Worm (Caenorhabditis elegans) whole organism, L4 larva: Measurements from ENCODE around the gene F20G2.2.

ENCODE experiments used
- F10B5.3 ChIP-seq: sonication (generic microtip); optimal IDR thresholded peaks from 2 replicates; lab custom pipeline; 2016; ENCODE audit warnings: mild to moderate bottlenecking, missing genetic modification characterization, missing compliant biosample characterization
- F26F4.8 ChIP-seq: fragments of 200-800 bp; sonication (Bioruptor generic); conservative IDR thresholded peaks from 2 replicates; pipeline ENCODE4 v1.3.6; 2022; ENCODE audit warnings: missing genetic modification characterization, missing compliant biosample characterization
- F44E2.7 ChIP-seq: fragments of 200-800 bp; sonication (Bioruptor generic); IDR thresholded peaks from 2 replicates; pipeline ENCODE4 v2.1.2; 2022; ENCODE audit warnings: missing genetic modification characterization, missing compliant biosample characterization
- F49E8.2 ChIP-seq: sonication (generic microtip); optimal IDR thresholded peaks from 2 replicates; lab custom pipeline; 2016; ENCODE audit warnings: missing compliant biosample characterization, mild to moderate bottlenecking, missing genetic modification characterization, borderline replicate concordance
- T20F7.1 ChIP-seq: fragments of 200-800 bp; sonication (Bioruptor generic); optimal IDR thresholded peaks from 2 replicates; lab custom pipeline; 2018; ENCODE audit warnings: mild to moderate bottlenecking, missing genetic modification characterization, missing compliant biosample characterization
- Y48G9A.11 ChIP-seq: fragments of 200-800 bp; sonication (Bioruptor generic); IDR thresholded peaks from 2 replicates; pipeline ENCODE4 v1.3.6; 2022; ENCODE audit warnings: missing genetic modification reagents, missing genetic modification characterization, missing compliant biosample characterization
- Y5F2A.4 ChIP-seq: fragments of 200-800 bp; sonication (Bioruptor generic); optimal IDR thresholded peaks from 2 replicates; lab custom pipeline; 2018; ENCODE audit warnings: mild to moderate bottlenecking, missing genetic modification characterization, missing compliant biosample characterization
- ZK337.2 ChIP-seq: fragments of 200-800 bp; sonication (Bioruptor generic); IDR thresholded peaks from 2 replicates; pipeline ENCODE4 v1.3.6; 2022; ENCODE audit warnings: missing genetic modification reagents, missing genetic modification characterization, missing compliant biosample characterization
- ZK546.5 ChIP-seq, 2 experiments: sonication (generic microtip); optimal IDR thresholded peaks; 2 replicates each; lab custom pipeline; 2017; ENCODE audit warnings: missing biosample characterization in 2 of 2, missing genetic modification characterization in 2 of 2
- attf-4 ChIP-seq: sonication (generic microtip); optimal IDR thresholded peaks from 3 replicates; lab custom pipeline; 2017; ENCODE audit warnings: missing biosample characterization, missing genetic modification characterization
- ceh-20 ChIP-seq: fragments of 200-800 bp; sonication (Bioruptor generic); IDR thresholded peaks from 2 replicates; pipeline ENCODE4 v1.3.6; 2022; ENCODE audit warnings: missing genetic modification reagents, missing genetic modification characterization, missing compliant biosample characterization
- ceh-32 ChIP-seq: sonication (generic microtip); optimal IDR thresholded peaks from 2 replicates; lab custom pipeline; 2016; ENCODE audit warnings: mild to moderate bottlenecking, missing genetic modification characterization, missing compliant biosample characterization; ENCODE audit not compliant: poor library complexity
- ceh-82 ChIP-seq: sonication (generic microtip); optimal IDR thresholded peaks from 2 replicates; lab custom pipeline; 2017; ENCODE audit warnings: missing biosample characterization, missing genetic modification characterization
- daf-19 ChIP-seq: fragments of 200-800 bp; sonication (Bioruptor generic); conservative IDR thresholded peaks from 2 replicates; pipeline ENCODE4 v1.3.6; 2022; ENCODE audit warnings: missing genetic modification characterization, missing compliant biosample characterization
- daf-8 ChIP-seq: fragments of 200-800 bp; sonication (Bioruptor generic); IDR thresholded peaks from 2 replicates; pipeline ENCODE4 v1.3.6; 2022; ENCODE audit warnings: missing genetic modification characterization, missing compliant biosample characterization
- dmd-6 ChIP-seq: fragments of 200-800 bp; sonication (Bioruptor generic); IDR thresholded peaks from 2 replicates; pipeline ENCODE4 v1.3.6; 2022; ENCODE audit warnings: missing genetic modification reagents, missing genetic modification characterization, missing compliant biosample characterization
- egl-43 ChIP-seq: fragments of 200-800 bp; sonication (Bioruptor generic); IDR thresholded peaks from 2 replicates; pipeline ENCODE4 v1.3.6; 2022; ENCODE audit warnings: missing genetic modification reagents, missing genetic modification characterization, missing compliant biosample characterization
- gei-8 ChIP-seq: fragments of 200-800 bp; sonication (Bioruptor generic); optimal IDR thresholded peaks from 2 replicates; lab custom pipeline; 2018; ENCODE audit warnings: mild to moderate bottlenecking, missing genetic modification characterization, missing compliant biosample characterization
- hlh-30 ChIP-seq: sonication (generic microtip); optimal IDR thresholded peaks from 2 replicates; lab custom pipeline; 2017; ENCODE audit warnings: antibody characterized with exemption, mild to moderate bottlenecking, missing genetic modification characterization, missing compliant biosample characterization; ENCODE audit not compliant: insufficient read depth
- jun-1 ChIP-seq: fragments of 150-350 bp; optimal IDR thresholded peaks from 2 replicates; lab custom pipeline; 2014; ENCODE audit warnings: missing biosample characterization, missing genetic modification reagents, missing genetic modification characterization
- lim-7 ChIP-seq: fragments of 200-800 bp; sonication (Bioruptor generic); IDR thresholded peaks from 2 replicates; pipeline ENCODE4 v1.3.6; 2022; ENCODE audit warnings: missing genetic modification characterization, missing compliant biosample characterization
- lin-13 ChIP-seq: fragments of 150-350 bp; optimal IDR thresholded peaks from 2 replicates; lab custom pipeline; 2014; ENCODE audit warnings: missing biosample characterization, missing genetic modification reagents, missing genetic modification characterization
- lin-15B ChIP-seq: fragments of 150-350 bp; sonication (generic microtip); optimal IDR thresholded peaks from 3 replicates; lab custom pipeline; 2014; ENCODE audit warnings: missing biosample characterization, missing genetic modification characterization
- lin-29 ChIP-seq: fragments of 200-800 bp; sonication (Bioruptor generic); IDR thresholded peaks from 2 replicates; pipeline ENCODE4 v1.3.6; 2022; ENCODE audit warnings: missing genetic modification reagents, missing genetic modification characterization, missing compliant biosample characterization
- lin-39 ChIP-seq: fragments of 150-350 bp; optimal IDR thresholded peaks from 2 replicates; lab custom pipeline; 2014; ENCODE audit warnings: missing biosample characterization, missing genetic modification reagents, missing genetic modification characterization
- mes-2 ChIP-seq: sonication (generic microtip); optimal IDR thresholded peaks from 2 replicates; lab custom pipeline; 2016; ENCODE audit warnings: missing genotype, mild to moderate bottlenecking, missing genetic modification characterization, missing compliant biosample characterization; ENCODE audit not compliant: poor library complexity, severe bottlenecking
- mxl-3 ChIP-seq: fragments of 200-800 bp; sonication (Bioruptor generic); optimal IDR thresholded peaks from 2 replicates; lab custom pipeline; 2018; ENCODE audit warnings: mild to moderate bottlenecking, missing genetic modification characterization, missing compliant biosample characterization
- nhr-102 ChIP-seq: sonication (generic microtip); optimal IDR thresholded peaks from 2 replicates; lab custom pipeline; 2016; ENCODE audit warnings: mild to moderate bottlenecking, missing genetic modification characterization, moderate library complexity, missing compliant biosample characterization
- nhr-11 ChIP-seq: fragments of 150-350 bp; optimal IDR thresholded peaks from 2 replicates; lab custom pipeline; 2014; ENCODE audit warnings: missing biosample characterization, missing genetic modification characterization
- nhr-25 ChIP-seq: sonication (generic microtip); optimal IDR thresholded peaks from 2 replicates; lab custom pipeline; 2017; ENCODE audit warnings: missing genetic modification characterization, mild to moderate bottlenecking, missing compliant biosample characterization, antibody characterized with exemption, moderate library complexity, borderline replicate concordance; ENCODE audit not compliant: insufficient read depth
- nhr-28 ChIP-seq: fragments of 150-350 bp; optimal IDR thresholded peaks from 2 replicates; lab custom pipeline; 2014; ENCODE audit warnings: missing biosample characterization, missing genetic modification characterization
- nhr-41 ChIP-seq: fragments of 200-800 bp; sonication (Bioruptor generic); IDR thresholded peaks from 2 replicates; pipeline ENCODE4 v1.3.6; 2022; ENCODE audit warnings: missing genetic modification reagents, missing genetic modification characterization, missing compliant biosample characterization
- nhr-48 ChIP-seq: sonication (generic microtip); optimal IDR thresholded peaks from 2 replicates; lab custom pipeline; 2016; ENCODE audit warnings: mild to moderate bottlenecking, missing genetic modification characterization, missing compliant biosample characterization
- nhr-76 ChIP-seq: fragments of 150-350 bp; optimal IDR thresholded peaks from 2 replicates; lab custom pipeline; 2014; ENCODE audit warnings: missing biosample characterization, missing genetic modification characterization
- nhr-77 ChIP-seq: fragments of 150-350 bp; optimal IDR thresholded peaks from 2 replicates; lab custom pipeline; 2014; ENCODE audit warnings: missing biosample characterization, missing genetic modification characterization
- pha-4 ChIP-seq, 2 experiments: fragments of 150-350 bp in 1 of 2; fragments of 200-800 bp in 1 of 2; sonication (Bioruptor generic) in 1 of 2; IDR thresholded peaks in 1 of 2; optimal IDR thresholded peaks in 1 of 2; 2 replicates each; pipeline versions ENCODE4 v1.3.6 to Lab custom; 2014 to 2022; ENCODE audit warnings: missing genetic modification characterization in 2 of 2, missing genetic modification reagents in 2 of 2, missing biosample characterization in 1 of 2, missing compliant biosample characterization in 1 of 2
- php-3 ChIP-seq: fragments of 200-800 bp; sonication (Bioruptor generic); IDR thresholded peaks from 2 replicates; pipeline ENCODE4 v1.3.6; 2022; ENCODE audit warnings: missing genetic modification reagents, missing genetic modification characterization, missing compliant biosample characterization
- rbr-2 ChIP-seq: sonication (generic microtip); optimal IDR thresholded peaks from 2 replicates; lab custom pipeline; 2016; ENCODE audit warnings: missing genotype, missing genetic modification characterization, missing compliant biosample characterization
- sdz-12 ChIP-seq: fragments of 200-800 bp; sonication (Bioruptor generic); optimal IDR thresholded peaks from 2 replicates; lab custom pipeline; 2018; ENCODE audit warnings: mild to moderate bottlenecking, missing genetic modification characterization, missing compliant biosample characterization
- set-16 ChIP-seq: fragments of 200-800 bp; sonication (Bioruptor generic); IDR thresholded peaks from 2 replicates; pipeline ENCODE4 v1.3.6; 2022; ENCODE audit warnings: missing genetic modification reagents, missing genetic modification characterization, missing compliant biosample characterization
- skn-1 ChIP-seq: fragments of 150-350 bp; optimal IDR thresholded peaks from 2 replicates; lab custom pipeline; 2014; ENCODE audit warnings: missing biosample characterization, missing genetic modification characterization
- snpc-1.2 ChIP-seq: fragments of 200-800 bp; sonication (Bioruptor generic); IDR thresholded peaks from 2 replicates; pipeline ENCODE4 v1.3.6; 2022; ENCODE audit warnings: missing genetic modification reagents, missing genetic modification characterization, missing compliant biosample characterization
- snpc-4 ChIP-seq: fragments of 150-350 bp; optimal IDR thresholded peaks from 2 replicates; lab custom pipeline; 2014; ENCODE audit warnings: missing biosample characterization, missing genetic modification characterization
- spr-1 ChIP-seq: sonication (generic microtip); optimal IDR thresholded peaks from 2 replicates; lab custom pipeline; 2016; ENCODE audit warnings: mild to moderate bottlenecking, missing genetic modification characterization, missing compliant biosample characterization
- tag-97 ChIP-seq: fragments of 200-800 bp; sonication (Bioruptor generic); IDR thresholded peaks from 2 replicates; pipeline ENCODE4 v1.3.6; 2022; ENCODE audit warnings: missing genetic modification characterization, missing compliant biosample characterization
- tra-1 ChIP-seq: fragments of 200-800 bp; sonication (Bioruptor generic); IDR thresholded peaks from 2 replicates; pipeline ENCODE4 v1.3.6; 2022; ENCODE audit warnings: missing genetic modification reagents, missing genetic modification characterization, missing compliant biosample characterization
- unc-39 ChIP-seq: sonication (generic microtip); optimal IDR thresholded peaks from 2 replicates; lab custom pipeline; 2017; ENCODE audit warnings: missing biosample characterization, missing genetic modification characterization
- zag-1 ChIP-seq: fragments of 150-350 bp; optimal IDR thresholded peaks from 2 replicates; lab custom pipeline; 2014; ENCODE audit warnings: missing biosample characterization, missing genetic modification characterization
- zip-11 ChIP-seq: fragments of 200-800 bp; sonication (Bioruptor generic); IDR thresholded peaks from 2 replicates; pipeline ENCODE4 v1.3.6; 2022; ENCODE audit warnings: missing genetic modification characterization, missing compliant biosample characterization
- zip-2 ChIP-seq: fragments of 150-350 bp; optimal IDR thresholded peaks from 2 replicates; lab custom pipeline; 2014; ENCODE audit warnings: missing biosample characterization, missing genetic modification characterization
- ztf-7 ChIP-seq: fragments of 150-350 bp; optimal IDR thresholded peaks from 2 replicates; lab custom pipeline; 2014; ENCODE audit warnings: missing biosample characterization, missing genetic modification characterization

F20G2.2 gene

ce11 chrV:13789362-13789761, 33.2 kb upstream of the F20G2.2 start (continued):
- TF ChIP-seq ceh-32 (tag; lab: Kevin White, UChicago), result no peak
- no peak for TF ChIP-seq snpc-4
- TF ChIP-seq lin-39 (tag; lab: Kevin White, UChicago), result no peak
- no peak for TF ChIP-seq php-3 (GFP tag; lab: Robert Waterston, UW)
- TF ChIP-seq zip-11 (GFP tag; lab: Robert Waterston, UW), result no peak
- TF ChIP-seq tag-97 (GFP tag; lab: Robert Waterston, UW), result no peak
- TF ChIP-seq Y5F2A.4 (GFP tag; lab: Kevin White, UChicago), result no peak
- no peak for TF ChIP-seq gei-8 (GFP tag; lab: Kevin White, UChicago)
- TF ChIP-seq lin-29 (GFP tag; lab: Robert Waterston, UW), result no peak
- TF ChIP-seq nhr-11 (tag; lab: Kevin White, UChicago), result peak; percentile 96
- no peak for TF ChIP-seq daf-19 (GFP tag; lab: Robert Waterston, UW)
- peak; percentile 80 for TF ChIP-seq T20F7.1 (GFP tag; lab: Kevin White, UChicago)
- TF ChIP-seq nhr-41 (GFP tag; lab: Robert Waterston, UW), result no peak
- peak; percentile 30 for TF ChIP-seq lin-15B
- peak; percentile 46 for TF ChIP-seq nhr-25 (tag; lab: Kevin White, UChicago)
- TF ChIP-seq attf-4 (tag; lab: Kevin White, UChicago), result peak; percentile 7
- TF ChIP-seq ztf-7, result no peak
- TF ChIP-seq hlh-30 (tag; lab: Kevin White, UChicago), result peak; percentile 86
- peak; percentile 63 for TF ChIP-seq mxl-3 (GFP tag; lab: Kevin White, UChicago)
- no peak for TF ChIP-seq F49E8.2 (tag; lab: Kevin White, UChicago)
- TF ChIP-seq ceh-20 (GFP tag; lab: Robert Waterston, UW), result peak; percentile 82
- no peak for TF ChIP-seq F26F4.8
- TF ChIP-seq pha-4 (GFP tag; IDR thresholded peaks at IDR 0.05; lab: Robert Waterston, UW), result peak; percentile 56
- TF ChIP-seq pha-4 (tag; optimal IDR thresholded peaks at IDR 0.05; lab: Kevin White, UChicago), result peak; percentile 72
- TF ChIP-seq nhr-28 (tag; lab: Kevin White, UChicago), result peak; percentile 89
- TF ChIP-seq egl-43 (GFP tag; lab: Robert Waterston, UW), result peak; percentile 70
- no peak for TF ChIP-seq Y48G9A.11
- TF ChIP-seq skn-1 (tag; lab: Kevin White, UChicago), result no peak
- TF ChIP-seq zag-1, result no peak
- no peak for TF ChIP-seq daf-8 (GFP tag; lab: Robert Waterston, UW)
- TF ChIP-seq sdz-12 (GFP tag; lab: Kevin White, UChicago), result no peak
- peak; percentile 82 for TF ChIP-seq dmd-6 (GFP tag; lab: Robert Waterston, UW)
- no peak for TF ChIP-seq lim-7 (GFP tag; lab: Robert Waterston, UW)
- TF ChIP-seq nhr-102, result peak; percentile 36
- peak; percentile 94 for TF ChIP-seq nhr-77 (tag; lab: Kevin White, UChicago)
- TF ChIP-seq snpc-1.2 (GFP tag; lab: Robert Waterston, UW), result no peak
- peak; percentile 73 for TF ChIP-seq mes-2
- peak; percentile 53 for TF ChIP-seq tra-1
- TF ChIP-seq zip-2 (tag; lab: Kevin White, UChicago), result no peak
- peak; percentile 77 for TF ChIP-seq rbr-2 (tag; lab: Kevin White, UChicago)
- no peak for TF ChIP-seq jun-1 (tag; lab: Kevin White, UChicago)
- peak; percentile 33 for TF ChIP-seq F10B5.3
- peak; percentile 31 for TF ChIP-seq unc-39 (tag; lab: Kevin White, UChicago)
- TF ChIP-seq nhr-48, result peak; percentile 3
- TF ChIP-seq F44E2.7 (GFP tag; lab: Robert Waterston, UW), result no peak
- no peak for TF ChIP-seq ZK337.2 (GFP tag; lab: Robert Waterston, UW)
- peak; percentile 35; the same call in 1 of the 2 replicates for TF ChIP-seq set-16 (GFP tag; lab: Robert Waterston, UW)
- TF ChIP-seq nhr-76 (tag; lab: Kevin White, UChicago), result no peak
- no peak for TF ChIP-seq ZK546.5 (tag; optimal IDR thresholded peaks at IDR 0.05; lab: Kevin White, UChicago)
- TF ChIP-seq lin-13 (GFP tag; lab: Kevin White, UChicago), result peak; percentile 39
- peak; percentile 15 for TF ChIP-seq spr-1 (tag; lab: Kevin White, UChicago)
- no peak for TF ChIP-seq ceh-82
